Fruit fly (Drosophila melanogaster) whole organism, embryonic: Measurements from ENCODE around the gene LSm3.
A peak's percentile ranks its signal among the peaks of the same experiment; 100 is the strongest.

Experiments used
- Bdp1 ChIP-seq: fragments of 200-800 bp; sonication (Bioruptor generic); optimal IDR thresholded peaks from 3 replicates; lab custom pipeline; 2016; ENCODE audit warnings: missing biosample characterization, missing genetic modification characterization
- CG10565 ChIP-seq: fragments of 200-800 bp; sonication (Bioruptor generic); optimal IDR thresholded peaks from 3 replicates; lab custom pipeline; 2016; ENCODE audit warnings: missing biosample characterization, mild to moderate bottlenecking, missing genetic modification characterization
- CG10654 ChIP-seq: fragments of 200-800 bp; sonication (Bioruptor generic); optimal IDR thresholded peaks from 2 replicates; lab custom pipeline; 2016; ENCODE audit warnings: missing biosample characterization, missing genetic modification characterization
- CG10979 ChIP-seq: fragments of 200-800 bp; sonication (Bioruptor generic); optimal IDR thresholded peaks from 2 replicates; lab custom pipeline; 2018; ENCODE audit warnings: missing biosample characterization, mild to moderate bottlenecking, missing genetic modification characterization, moderate library complexity
- CG11456 ChIP-seq: fragments of 200-800 bp; sonication (Bioruptor generic); IDR thresholded peaks from 3 replicates; pipeline ENCODE4 v1.3.6; 2022; ENCODE audit warnings: missing biosample characterization, missing genetic modification characterization
- CG11560 ChIP-seq: fragments of 200-800 bp; sonication (Bioruptor generic); IDR thresholded peaks from 3 replicates; pipeline ENCODE4 v1.3.6; 2022; ENCODE audit warnings: missing biosample characterization, missing genetic modification characterization
- CG14050 ChIP-seq: fragments of 200-800 bp; sonication (Bioruptor generic); IDR thresholded peaks from 3 replicates; pipeline ENCODE4 v1.3.6; 2022; ENCODE audit warnings: missing biosample characterization, missing genetic modification characterization
- CG1529 ChIP-seq: fragments of 200-800 bp; sonication (Bioruptor generic); optimal IDR thresholded peaks from 3 replicates; lab custom pipeline; 2018; ENCODE audit warnings: missing biosample characterization, missing genetic modification characterization
- CG15479 ChIP-seq: fragments of 200-800 bp; sonication (Bioruptor generic); optimal IDR thresholded peaks from 3 replicates; lab custom pipeline; 2019; ENCODE audit warnings: missing biosample characterization, mild to moderate bottlenecking, missing genetic modification characterization, moderate library complexity
- CG17361 ChIP-seq: fragments of 200-800 bp; sonication (Bioruptor generic); IDR thresholded peaks from 3 replicates; pipeline ENCODE4 v1.3.6; 2022; ENCODE audit warnings: missing biosample characterization, missing genetic modification characterization
- CG17912 ChIP-seq: fragments of 200-800 bp; sonication (Bioruptor generic); optimal IDR thresholded peaks from 2 replicates; lab custom pipeline; 2018; ENCODE audit warnings: missing biosample characterization, mild to moderate bottlenecking, missing genetic modification characterization
- CG18262 ChIP-seq: fragments of 200-800 bp; optimal IDR thresholded peaks from 3 replicates; lab custom pipeline; 2019; ENCODE audit warnings: missing biosample characterization, mild to moderate bottlenecking, missing genetic modification characterization, moderate library complexity
- CG1832 ChIP-seq: fragments of 200-800 bp; sonication (Bioruptor generic); optimal IDR thresholded peaks from 2 replicates; lab custom pipeline; 2017; ENCODE audit warnings: missing biosample characterization, mild to moderate bottlenecking, missing genetic modification characterization, inconsistent platforms
- CG2889 ChIP-seq: fragments of 200-800 bp; sonication (Bioruptor generic); IDR thresholded peaks from 3 replicates; pipeline ENCODE4 v1.3.6; 2022; ENCODE audit warnings: missing biosample characterization, missing genetic modification characterization
- CG3995 ChIP-seq: fragments of 200-800 bp; sonication (Bioruptor generic); optimal IDR thresholded peaks from 3 replicates; lab custom pipeline; 2016; ENCODE audit warnings: missing biosample characterization, missing genetic modification characterization
- CG7963 ChIP-seq: fragments of 200-800 bp; sonication (Bioruptor generic); IDR thresholded peaks from 3 replicates; pipeline ENCODE4 v1.3.6; 2022; ENCODE audit warnings: missing biosample characterization, missing genetic modification characterization; ENCODE audit not compliant: partially characterized antibody
- CG9609 ChIP-seq: fragments of 200-800 bp; sonication (Bioruptor generic); optimal IDR thresholded peaks from 3 replicates; lab custom pipeline; 2016; ENCODE audit warnings: missing biosample characterization, missing genetic modification characterization
- CrebB ChIP-seq: fragments of 200-800 bp; sonication (Bioruptor generic); optimal IDR thresholded peaks from 3 replicates; lab custom pipeline; 2018; ENCODE audit warnings: missing biosample characterization, mild to moderate bottlenecking, missing genetic modification characterization
- Dfd ChIP-seq, 2 experiments: fragments of >200 bp; optimal IDR thresholded peaks; 2 replicates each; lab custom pipeline; 2017; ENCODE audit warnings: missing biosample characterization in 2 of 2, missing genetic modification characterization in 2 of 2
- Drgx ChIP-seq: fragments of 200-800 bp; sonication (Bioruptor generic); IDR thresholded peaks from 2 replicates; pipeline ENCODE4 v1.3.6; 2022; ENCODE audit warnings: missing biosample characterization, missing genetic modification characterization
- Elba2 ChIP-seq: fragments of 200-800 bp; sonication (Bioruptor generic); optimal IDR thresholded peaks from 3 replicates; lab custom pipeline; 2016; ENCODE audit warnings: missing biosample characterization, missing genetic modification characterization
- Gsc ChIP-seq: fragments of 200-800 bp; sonication (Bioruptor generic); IDR thresholded peaks from 2 replicates; pipeline ENCODE4 v1.3.6; 2022; ENCODE audit warnings: missing biosample characterization, missing genetic modification characterization
- Gug ChIP-seq: fragments of 200-800 bp; sonication (Bioruptor generic); IDR thresholded peaks from 4 replicates; pipeline ENCODE4 v1.3.6; 2022; ENCODE audit warnings: missing biosample characterization, missing genetic modification characterization
- H2.0 ChIP-seq: fragments of 200-800 bp; sonication (Bioruptor generic); IDR thresholded peaks from 2 replicates; pipeline ENCODE4 v1.3.6; 2022; ENCODE audit warnings: missing biosample characterization, missing genetic modification characterization
- HHEX ChIP-seq: fragments of 200-800 bp; sonication (Bioruptor generic); optimal IDR thresholded peaks from 3 replicates; lab custom pipeline; 2017; ENCODE audit warnings: missing biosample characterization, mild to moderate bottlenecking, missing genetic modification characterization, missing genetic modification reagents
- Hand ChIP-seq: fragments of 200-800 bp; sonication (Bioruptor generic); optimal IDR thresholded peaks from 2 replicates; lab custom pipeline; 2017; ENCODE audit warnings: mild to moderate bottlenecking, missing biosample characterization, missing genetic modification reagents, missing genetic modification characterization
- NK7.1 ChIP-seq: fragments of 200-800 bp; sonication (Bioruptor generic); optimal IDR thresholded peaks from 3 replicates; lab custom pipeline; 2016; ENCODE audit warnings: missing biosample characterization, missing genetic modification characterization
- Side ChIP-seq: fragments of 200-800 bp; sonication (Bioruptor generic); optimal IDR thresholded peaks from 2 replicates; lab custom pipeline; 2016; ENCODE audit warnings: missing biosample characterization, missing genetic modification characterization
- Sox100B ChIP-seq: fragments of 200-800 bp; sonication (Bioruptor generic); optimal IDR thresholded peaks from 3 replicates; lab custom pipeline; 2018; ENCODE audit warnings: missing biosample characterization, mild to moderate bottlenecking, missing genetic modification characterization
- Sry-β ChIP-seq: fragments of 200-800 bp; sonication (Bioruptor generic); optimal IDR thresholded peaks from 2 replicates; lab custom pipeline; 2018; ENCODE audit warnings: missing biosample characterization, mild to moderate bottlenecking, missing genetic modification characterization, moderate library complexity
- Ssrp ChIP-seq: fragments of 200-800 bp; sonication (Bioruptor generic); optimal IDR thresholded peaks from 2 replicates; lab custom pipeline; 2018; ENCODE audit warnings: missing biosample characterization, mild to moderate bottlenecking, missing genetic modification characterization, moderate library complexity
- ab ChIP-seq: fragments of 200-800 bp; sonication (Bioruptor generic); optimal IDR thresholded peaks from 2 replicates; lab custom pipeline; 2016; ENCODE audit warnings: missing biosample characterization, missing genetic modification characterization
- bowl ChIP-seq: fragments of 200-800 bp; sonication (Bioruptor generic); IDR thresholded peaks from 2 replicates; pipeline ENCODE4 v1.3.6; 2022; ENCODE audit warnings: missing biosample characterization, missing genetic modification characterization
- chm ChIP-seq: fragments of 200-800 bp; sonication (Bioruptor generic); IDR thresholded peaks from 2 replicates; pipeline ENCODE4 v1.3.6; 2022; ENCODE audit warnings: missing biosample characterization, missing genetic modification characterization
- dimm ChIP-seq: fragments of 200-800 bp; sonication (Bioruptor generic); IDR thresholded peaks from 2 replicates; pipeline ENCODE4 v1.3.6; 2022; ENCODE audit warnings: missing biosample characterization, missing genetic modification characterization
- dmrt11E ChIP-seq: fragments of 200-800 bp; sonication (Bioruptor generic); optimal IDR thresholded peaks from 3 replicates; lab custom pipeline; 2018; ENCODE audit warnings: missing biosample characterization, mild to moderate bottlenecking, missing genetic modification characterization, moderate library complexity
- fd64A ChIP-seq: fragments of 200-800 bp; sonication (Bioruptor generic); optimal IDR thresholded peaks from 3 replicates; lab custom pipeline; 2018; ENCODE audit warnings: missing biosample characterization, mild to moderate bottlenecking, missing genetic modification characterization
- gcm2 ChIP-seq: fragments of 200-800 bp; sonication (Bioruptor generic); optimal IDR thresholded peaks from 2 replicates; lab custom pipeline; 2016; ENCODE audit warnings: missing biosample characterization, missing genetic modification characterization
- gem ChIP-seq: fragments of 200-800 bp; sonication (Bioruptor generic); optimal IDR thresholded peaks from 2 replicates; lab custom pipeline; 2019; ENCODE audit warnings: missing biosample characterization, mild to moderate bottlenecking, missing genetic modification characterization, moderate library complexity
- gsb ChIP-seq: fragments of 200-800 bp; sonication (Bioruptor generic); IDR thresholded peaks from 2 replicates; pipeline ENCODE4 v1.3.6; 2022; ENCODE audit warnings: missing biosample characterization, missing genetic modification characterization
- gsb-n ChIP-seq: fragments of 200-800 bp; sonication (Bioruptor generic); optimal IDR thresholded peaks from 3 replicates; lab custom pipeline; 2018; ENCODE audit warnings: missing biosample characterization, mild to moderate bottlenecking, missing genetic modification characterization
- gt ChIP-seq: fragments of 200-800 bp; sonication (Bioruptor generic); IDR thresholded peaks from 2 replicates; pipeline ENCODE4 v1.3.6; 2022; ENCODE audit warnings: missing biosample characterization, missing genetic modification characterization
- h ChIP-seq: fragments of >200 bp; optimal IDR thresholded peaks from 2 replicates; lab custom pipeline; 2017
- ham ChIP-seq: fragments of 200-800 bp; sonication (Bioruptor generic); IDR thresholded peaks from 2 replicates; pipeline ENCODE4 v1.3.6; 2022; ENCODE audit warnings: missing biosample characterization, missing genetic modification characterization
- inv ChIP-seq: fragments of 200-800 bp; sonication (Bioruptor generic); IDR thresholded peaks from 2 replicates; pipeline ENCODE4 v1.3.6; 2022; ENCODE audit warnings: missing biosample characterization, missing genetic modification characterization; ENCODE audit not compliant: partially characterized antibody
- mirr ChIP-seq: fragments of 200-800 bp; sonication (Bioruptor generic); optimal IDR thresholded peaks from 3 replicates; lab custom pipeline; 2018; ENCODE audit warnings: missing biosample characterization, mild to moderate bottlenecking, missing genetic modification characterization
- pb ChIP-seq: fragments of 200-800 bp; sonication (Bioruptor generic); optimal IDR thresholded peaks from 3 replicates; lab custom pipeline; 2016; ENCODE audit warnings: missing biosample characterization, missing genetic modification characterization
- pfk ChIP-seq: fragments of 200-800 bp; sonication (Bioruptor generic); optimal IDR thresholded peaks from 2 replicates; lab custom pipeline; 2018; ENCODE audit warnings: missing biosample characterization, mild to moderate bottlenecking, missing genetic modification characterization, moderate library complexity
- repo ChIP-seq: fragments of 200-800 bp; sonication (Bioruptor generic); optimal IDR thresholded peaks from 2 replicates; lab custom pipeline; 2016; ENCODE audit warnings: missing biosample characterization, missing genetic modification characterization
- ssp ChIP-seq: fragments of 200-800 bp; sonication (Bioruptor generic); IDR thresholded peaks from 2 replicates; pipeline ENCODE4 v1.3.6; 2022; ENCODE audit warnings: missing biosample characterization, missing genetic modification characterization
- tgo ChIP-seq: fragments of 200-800 bp; sonication (Bioruptor generic); IDR thresholded peaks from 3 replicates; pipeline ENCODE4 v1.3.6; 2022; ENCODE audit warnings: missing biosample characterization, missing genetic modification characterization
- twi ChIP-seq: fragments of 200-800 bp; optimal IDR thresholded peaks from 2 replicates; lab custom pipeline; 2019; ENCODE audit warnings: missing biosample characterization, mild to moderate bottlenecking, missing genetic modification characterization, moderate library complexity

LSm3 gene

dm6 chr3R:24006449-24007159, 10.5 kb downstream of the LSm3 start (continued):
- no peak for TF ChIP-seq Hand (GFP tag; lab: Kevin White, UChicago)
- peak; percentile 31; the same call in 1 of the 3 replicates for TF ChIP-seq CG17361 (GFP tag; lab: Robert Waterston, UW)
- TF ChIP-seq CrebB (tag; lab: Kevin White, UChicago), result no peak
- TF ChIP-seq chm, result no peak; the same call in 1 of the 2 replicates
- TF ChIP-seq fd64A (GFP tag; lab: Kevin White, UChicago), result no peak
- TF ChIP-seq Side (GFP tag; lab: Kevin White, UChicago), result no peak
- TF ChIP-seq gsb (GFP tag; lab: Robert Waterston, UW), result no peak
- TF ChIP-seq ssp (GFP tag; lab: Robert Waterston, UW), result no peak
- TF ChIP-seq Dfd (GFP tag; optimal IDR thresholded peaks at IDR 0.05; lab: Kevin White, UChicago), result no peak
- TF ChIP-seq CG1832 (GFP tag; lab: Kevin White, UChicago), result peak; percentile 1
- TF ChIP-seq mirr, result peak; percentile 46
- TF ChIP-seq H2.0 (GFP tag; lab: Robert Waterston, UW), result no peak
- no peak for TF ChIP-seq Bdp1 (GFP tag; lab: Kevin White, UChicago)
- TF ChIP-seq CG10565, result no peak
- TF ChIP-seq ab (GFP tag; lab: Kevin White, UChicago), result no peak
- TF ChIP-seq CG10979 (tag; lab: Kevin White, UChicago), result peak; percentile 8
- no peak for TF ChIP-seq inv (GFP tag; lab: Robert Waterston, UW)
- TF ChIP-seq Ssrp, result no peak
- no peak for TF ChIP-seq CG1529
- no peak for TF ChIP-seq h (lab: Kevin White, UChicago)
- no peak for TF ChIP-seq Gug (GFP tag; lab: Robert Waterston, UW)
- TF ChIP-seq CG17912 (GFP tag; lab: Kevin White, UChicago), result no peak
- no peak for TF ChIP-seq gt (GFP tag; lab: Robert Waterston, UW)
- TF ChIP-seq CG15479, result no peak
- no peak for TF ChIP-seq ham
- no peak for TF ChIP-seq CG14050
- TF ChIP-seq CG11456 (GFP tag; lab: Robert Waterston, UW), result 0 out of 3 replicates have a peak, but pooled peaks have one; percentile 11
- TF ChIP-seq Gsc, result no peak
- no peak for TF ChIP-seq CG2889 (GFP tag; lab: Robert Waterston, UW)
- no peak for TF ChIP-seq tgo (GFP tag; lab: Robert Waterston, UW)
- TF ChIP-seq CG3995 (GFP tag; lab: Kevin White, UChicago), result no peak
- no peak for TF ChIP-seq bowl (GFP tag; lab: Robert Waterston, UW)
- TF ChIP-seq Drgx (GFP tag; lab: Robert Waterston, UW), result 0 out of 2 replicates have a peak, but pooled peaks have one; percentile 42
- no peak for TF ChIP-seq CG9609 (GFP tag; lab: Kevin White, UChicago)
- TF ChIP-seq repo (GFP tag; lab: Kevin White, UChicago), result no peak
- no peak for TF ChIP-seq CG11560 (tag; lab: Robert Waterston, UW)
- TF ChIP-seq CG18262 (tag; lab: Kevin White, UChicago), result no peak
- no peak for TF ChIP-seq CG7963 (GFP tag; lab: Robert Waterston, UW)
- TF ChIP-seq gsb-n (tag; lab: Kevin White, UChicago), result no peak
- TF ChIP-seq Elba2 (GFP tag; lab: Kevin White, UChicago), result no peak
- peak; percentile 32 for TF ChIP-seq HHEX
- TF ChIP-seq NK7.1 (GFP tag; lab: Kevin White, UChicago), result no peak
- no peak for TF ChIP-seq pb
- peak; percentile 32 for TF ChIP-seq gem (tag; lab: Kevin White, UChicago)
- peak; percentile 96 for TF ChIP-seq Sry-β (GFP tag; lab: Kevin White, UChicago)
- no peak for TF ChIP-seq gcm2 (GFP tag; lab: Kevin White, UChicago)
- TF ChIP-seq dmrt11E, result no peak
- TF ChIP-seq pfk, result no peak
- TF ChIP-seq twi (tag; lab: Kevin White, UChicago), result no peak
- TF ChIP-seq Sox100B, result peak; percentile 7
- no peak for TF ChIP-seq dimm (GFP tag; lab: Robert Waterston, UW)
- TF ChIP-seq CG10654 (GFP tag; lab: Kevin White, UChicago), result no peak
